Fruit fly (Drosophila melanogaster): ENCODE data around the gene CG42554.
A peak's percentile ranks its signal among the peaks of the same experiment; 100 is the strongest.

- TF ChIP-seq h (GFP tag; optimal IDR thresholded peaks at IDR 0.05): peak; percentile 81
- TF ChIP-seq br (GFP tag; optimal IDR thresholded peaks at IDR 0.05): peak; percentile 63
- peak; percentile 22 for TF ChIP-seq Rel (GFP tag; optimal IDR thresholded peaks at IDR 0.05)
- peak; percentile 24 for TF ChIP-seq Rel (tag; optimal IDR thresholded peaks at IDR 0.05)
- no peak for TF ChIP-seq Vsx2 (GFP tag; optimal IDR thresholded peaks at IDR 0.05; ENCODE audit: partially characterized antibody)
- TF ChIP-seq ey (GFP tag; optimal IDR thresholded peaks at IDR 0.05): peak; percentile 49
- no peak for TF ChIP-seq jim (GFP tag; optimal IDR thresholded peaks at IDR 0.05)
- TF ChIP-seq CG9705 (GFP tag; optimal IDR thresholded peaks at IDR 0.05): no peak
- TF ChIP-seq N (GFP tag; optimal IDR thresholded peaks at IDR 0.05): no peak
Observed at dm6 chr3L:820332-820731, 15.2 kb upstream of the CG42554 start.

Measured in whole organism, wandering third instar larva.